Fruit fly (Drosophila melanogaster) whole organism, pupa: Measurements from ENCODE around the gene Als2.

Experiments
- CG10348 ChIP-seq: fragments of 200-800 bp; sonication (Bioruptor generic); IDR thresholded peaks from 2 replicates; pipeline ENCODE4 v1.3.6; 2022; ENCODE audit warnings: missing biosample characterization, missing genetic modification characterization
- CG13204 ChIP-seq: fragments of 200-800 bp; sonication (Bioruptor generic); optimal IDR thresholded peaks from 2 replicates; lab custom pipeline; 2018; ENCODE audit warnings: missing biosample characterization, mild to moderate bottlenecking, missing genetic modification characterization, moderate library complexity
- CG14655 ChIP-seq: fragments of 200-800 bp; sonication (Bioruptor generic); optimal IDR thresholded peaks from 3 replicates; lab custom pipeline; 2017; ENCODE audit warnings: mild to moderate bottlenecking, missing biosample characterization, missing genetic modification reagents, missing genetic modification characterization
- CG8301 ChIP-seq: fragments of 200-800 bp; sonication (Bioruptor generic); optimal IDR thresholded peaks from 2 replicates; lab custom pipeline; 2018; ENCODE audit warnings: missing biosample characterization, mild to moderate bottlenecking, missing genetic modification characterization
- Ets98B ChIP-seq: fragments of 200-800 bp; sonication (Bioruptor generic); IDR thresholded peaks from 2 replicates; pipeline ENCODE4 v1.3.6; 2022; ENCODE audit warnings: missing biosample characterization, missing genetic modification characterization
- Pif1A ChIP-seq: fragments of 200-800 bp; sonication (Bioruptor generic); optimal IDR thresholded peaks from 3 replicates; lab custom pipeline; 2016; ENCODE audit warnings: missing biosample characterization, missing genetic modification characterization
- Pif1B ChIP-seq: fragments of 200-800 bp; sonication (Bioruptor generic); optimal IDR thresholded peaks from 3 replicates; lab custom pipeline; 2016; ENCODE audit warnings: missing biosample characterization, missing genetic modification characterization
- fd96Ca ChIP-seq: fragments of 200-800 bp; sonication (Bioruptor generic); IDR thresholded peaks from 3 replicates; pipeline ENCODE4 v1.3.6; 2022; ENCODE audit warnings: missing biosample characterization, missing genetic modification characterization
- gl ChIP-seq: fragments of 200-800 bp; sonication (Bioruptor generic); optimal IDR thresholded peaks from 2 replicates; lab custom pipeline; 2018; ENCODE audit warnings: missing biosample characterization, mild to moderate bottlenecking, missing genetic modification characterization

dm6 chr3L:21644607-21645006 is 34.9 kb downstream of the Als2 start, which contains the start of gene CG43980:
- TF ChIP-seq fd96Ca (GFP tag; lab: Robert Waterston, UW) (no peak), CG13204 (no peak), Pif1A (GFP tag; lab: Kevin White, UChicago) (no peak), CG14655 (GFP tag; lab: Kevin White, UChicago) (no peak), Pif1B (no peak), Ets98B (GFP tag; lab: Robert Waterston, UW) (no peak), gl (tag; lab: Kevin White, UChicago) (no peak), CG10348 (GFP tag; lab: Robert Waterston, UW) (no peak), CG8301 (tag; lab: Kevin White, UChicago) (no peak)
